Fruit fly (Drosophila melanogaster): ENCODE measurements around the gene PGRP-LD.

Gene PGRP-LD

dm6 chr3L:5820039-5820438 lies 40.2 kb downstream of the PGRP-LD start (continued):
- TF ChIP-seq prd (optimal IDR thresholded peaks at IDR 0.05) (no peak), prd (GFP tag; IDR thresholded peaks at IDR 0.05) (0 out of 3 replicates have a peak, but pooled peaks have one; percentile 42), dimm (GFP tag; IDR thresholded peaks at IDR 0.05) (no peak), CG11560 (tag; IDR thresholded peaks at IDR 0.05) (no peak), CG13624 (GFP tag; optimal IDR thresholded peaks at IDR 0.05) (no peak), Neu2 (GFP tag; optimal IDR thresholded peaks at IDR 0.05; ENCODE audit: borderline replicate concordance) (no peak), CG11093 (GFP tag; IDR thresholded peaks at IDR 0.05) (no peak), Oli (tag; optimal IDR thresholded peaks at IDR 0.05) (peak; percentile 29), danr (GFP tag; IDR thresholded peaks at IDR 0.05) (no peak), CG12299 (tag; optimal IDR thresholded peaks at IDR 0.05) (no peak), CG18262 (tag; optimal IDR thresholded peaks at IDR 0.05) (no peak), Trl (optimal IDR thresholded peaks at IDR 0.05) (no peak), Trl (GFP tag; optimal IDR thresholded peaks at IDR 0.05) (peak; percentile 33), CG10654 (GFP tag; optimal IDR thresholded peaks at IDR 0.05) (no peak), Med (GFP tag) (peak; percentile 83), cg (GFP tag; optimal IDR thresholded peaks at IDR 0.05) (no peak), CG3847 (GFP tag; IDR thresholded peaks at IDR 0.05) (no peak), bab2 (GFP tag; optimal IDR thresholded peaks at IDR 0.05) (no peak), tgo (GFP tag; IDR thresholded peaks at IDR 0.05) (no peak), Jarid2 (GFP tag; optimal IDR thresholded peaks at IDR 0.05) (no peak), CG10274 (GFP tag; optimal IDR thresholded peaks at IDR 0.05) (no peak), CG8765 (GFP tag; IDR thresholded peaks at IDR 0.05) (no peak), CG9797 (GFP tag; optimal IDR thresholded peaks at IDR 0.05) (no peak), run (tag; optimal IDR thresholded peaks at IDR 0.05) (no peak), jing (GFP tag; optimal IDR thresholded peaks at IDR 0.05) (no peak), CG2202 (tag; optimal IDR thresholded peaks at IDR 0.05) (no peak), Hr51 (GFP tag; optimal IDR thresholded peaks at IDR 0.05) (peak in 1 of 2 experiments; percentile 38), CG2889 (GFP tag; IDR thresholded peaks at IDR 0.05) (no peak), CG8944 (GFP tag; optimal IDR thresholded peaks at IDR 0.05) (no peak), CG17568 (GFP tag; optimal IDR thresholded peaks at IDR 0.05) (no peak), gce (GFP tag; IDR thresholded peaks at IDR 0.05) (no peak), CG13296 (GFP tag; optimal IDR thresholded peaks at IDR 0.05) (no peak), dysf (GFP tag; IDR thresholded peaks at IDR 0.05) (peak; percentile 33; the same call in 1 of the 3 replicates), trh (GFP tag; optimal IDR thresholded peaks at IDR 0.05) (no peak), Hmr (GFP tag; optimal IDR thresholded peaks at IDR 0.05) (no peak), sens (GFP tag) (peak; percentile 82), amos (GFP tag; IDR thresholded peaks at IDR 0.05; ENCODE audit: partially characterized antibody) (no peak), lmd (GFP tag; IDR thresholded peaks at IDR 0.05) (no peak), oc (tag; optimal IDR thresholded peaks at IDR 0.05) (no peak), HLH4C (GFP tag; IDR thresholded peaks at IDR 0.05; ENCODE audit: partially characterized antibody) (no peak), Gsc (GFP tag; IDR thresholded peaks at IDR 0.05) (no peak), CG34224 (GFP tag; IDR thresholded peaks at IDR 0.05; ENCODE audit: partially characterized antibody) (no peak), Dbx (GFP tag; IDR thresholded peaks at IDR 0.05) (no peak), CG4360 (GFP tag; IDR thresholded peaks at IDR 0.05) (no peak), Fer2 (tag; optimal IDR thresholded peaks at IDR 0.05) (no peak), CG13894 (tag; optimal IDR thresholded peaks at IDR 0.05) (no peak), row (GFP tag; IDR thresholded peaks at IDR 0.05) (0 out of 3 replicates have a peak, but pooled peaks have one; percentile 33), slbo (GFP tag; IDR thresholded peaks at IDR 0.05) (0 out of 2 replicates have a peak, but pooled peaks have one; percentile 33), Meics (GFP tag; optimal IDR thresholded peaks at IDR 0.05) (peak; percentile 3), Atf-2 (GFP tag; optimal IDR thresholded peaks at IDR 0.05) (no peak), CG4730 (GFP tag; IDR thresholded peaks at IDR 0.05) (0 out of 2 replicates have a peak, but pooled peaks have one; percentile 10), CG15479 (GFP tag; optimal IDR thresholded peaks at IDR 0.05) (no peak)
